Fruit fly (Drosophila melanogaster) whole organism, pupa: ENCODE results near the gene CG3091.
A peak's percentile ranks its signal among the peaks of the same experiment; 100 is the strongest.

Experiments used
- CG10348 ChIP-seq: fragments of 200-800 bp; sonication (Bioruptor generic); IDR thresholded peaks from 2 replicates; pipeline ENCODE4 v1.3.6; 2022; ENCODE audit warnings: missing biosample characterization, missing genetic modification characterization
- CG13204 ChIP-seq: fragments of 200-800 bp; sonication (Bioruptor generic); optimal IDR thresholded peaks from 2 replicates; lab custom pipeline; 2018; ENCODE audit warnings: missing biosample characterization, mild to moderate bottlenecking, missing genetic modification characterization, moderate library complexity
- CG14655 ChIP-seq: fragments of 200-800 bp; sonication (Bioruptor generic); optimal IDR thresholded peaks from 3 replicates; lab custom pipeline; 2017; ENCODE audit warnings: mild to moderate bottlenecking, missing biosample characterization, missing genetic modification reagents, missing genetic modification characterization
- CG17806 ChIP-seq: fragments of 200-800 bp; sonication (Bioruptor generic); optimal IDR thresholded peaks from 2 replicates; lab custom pipeline; 2018; ENCODE audit warnings: missing biosample characterization, mild to moderate bottlenecking, missing genetic modification characterization, moderate library complexity
- CG32121 ChIP-seq: fragments of 200-800 bp; sonication (Bioruptor generic); IDR thresholded peaks from 2 replicates; pipeline ENCODE4 v1.3.6; 2022; ENCODE audit warnings: missing biosample characterization, missing genetic modification characterization
- CG34367 ChIP-seq: fragments of 200-800 bp; sonication (Bioruptor generic); optimal IDR thresholded peaks from 2 replicates; lab custom pipeline; 2018; ENCODE audit warnings: missing biosample characterization, mild to moderate bottlenecking, missing genetic modification characterization
- CG4496 ChIP-seq: fragments of 200-800 bp; sonication (Bioruptor generic); IDR thresholded peaks from 3 replicates; pipeline ENCODE4 v1.3.6; 2022; ENCODE audit warnings: missing biosample characterization, missing genetic modification characterization
- CG8301 ChIP-seq: fragments of 200-800 bp; sonication (Bioruptor generic); optimal IDR thresholded peaks from 2 replicates; lab custom pipeline; 2018; ENCODE audit warnings: missing biosample characterization, mild to moderate bottlenecking, missing genetic modification characterization
- CG9948 ChIP-seq: fragments of 200-800 bp; sonication (Bioruptor generic); optimal IDR thresholded peaks from 2 replicates; lab custom pipeline; 2018; ENCODE audit warnings: missing biosample characterization, mild to moderate bottlenecking, missing genetic modification characterization, moderate library complexity
- D1 ChIP-seq: fragments of 200-800 bp; sonication (Bioruptor generic); optimal IDR thresholded peaks from 2 replicates; lab custom pipeline; 2018; ENCODE audit warnings: missing biosample characterization, mild to moderate bottlenecking, missing genetic modification characterization, moderate library complexity
- EcR ChIP-seq: fragments of 200-800 bp; sonication (Bioruptor generic); optimal IDR thresholded peaks from 3 replicates; lab custom pipeline; 2019; ENCODE audit warnings: missing biosample characterization, missing genetic modification characterization, mild to moderate bottlenecking, moderate library complexity, missing genetic modification reagents
- Pif1B ChIP-seq: fragments of 200-800 bp; sonication (Bioruptor generic); optimal IDR thresholded peaks from 3 replicates; lab custom pipeline; 2016; ENCODE audit warnings: missing biosample characterization, missing genetic modification characterization
- fd96Ca ChIP-seq: fragments of 200-800 bp; sonication (Bioruptor generic); IDR thresholded peaks from 3 replicates; pipeline ENCODE4 v1.3.6; 2022; ENCODE audit warnings: missing biosample characterization, missing genetic modification characterization
- gl ChIP-seq: fragments of 200-800 bp; sonication (Bioruptor generic); optimal IDR thresholded peaks from 2 replicates; lab custom pipeline; 2018; ENCODE audit warnings: missing biosample characterization, mild to moderate bottlenecking, missing genetic modification characterization

DNA sequence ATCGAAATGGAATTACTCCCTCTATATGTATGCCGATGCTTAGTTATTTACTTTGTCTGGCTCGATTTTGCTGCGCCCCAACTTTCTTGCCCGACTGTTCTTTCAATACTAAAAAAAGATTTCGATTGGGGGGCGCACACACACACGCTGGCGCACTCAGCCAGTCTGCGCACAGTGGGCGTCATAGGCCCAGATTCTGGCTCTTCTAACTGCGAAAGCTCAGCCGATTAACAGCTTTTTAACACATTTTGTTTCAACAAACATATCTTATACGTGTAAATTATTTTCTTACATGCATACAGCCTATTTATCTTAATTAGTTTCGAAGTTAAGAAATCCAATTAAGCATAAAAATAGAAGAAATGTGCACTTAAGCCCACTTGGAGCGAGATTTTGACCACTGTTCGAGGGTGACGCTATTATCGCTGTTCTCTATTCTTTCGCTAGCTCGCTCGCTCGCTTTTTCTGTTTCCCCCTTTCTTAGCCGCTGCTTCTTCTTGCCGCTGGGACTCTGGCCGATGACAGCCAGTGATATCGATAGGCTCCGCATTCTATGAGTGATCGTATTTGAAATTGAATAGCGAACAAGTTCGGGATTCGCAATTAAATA lies 31.7 kb downstream of the CG3091 start, which contains the start of gene Vinc:
- TF ChIP-seq CG4496 (GFP tag; lab: Robert Waterston, UW) (peak; percentile 84), EcR (GFP tag; lab: Kevin White, UChicago) (peak; percentile 72), fd96Ca (GFP tag; lab: Robert Waterston, UW) (peak; percentile 92), gl (peak; percentile 85), CG14655 (GFP tag; lab: Kevin White, UChicago) (peak; percentile 94), CG34367 (tag; lab: Kevin White, UChicago) (peak; percentile 80), Pif1B (GFP tag; lab: Kevin White, UChicago) (peak; percentile 87), CG8301 (tag; lab: Kevin White, UChicago) (peak; percentile 93), CG17806 (tag; lab: Kevin White, UChicago) (peak; percentile 86), CG32121 (GFP tag; lab: Robert Waterston, UW) (peak; percentile 90), D1 (tag; lab: Kevin White, UChicago) (no peak), CG13204 (GFP tag; lab: Kevin White, UChicago) (no peak), CG10348 (GFP tag; lab: Robert Waterston, UW) (peak; percentile 34; the same call in 1 of the 2 replicates), CG9948 (tag; lab: Kevin White, UChicago) (peak; percentile 79)
